Fruit fly (Drosophila melanogaster) whole organism, adult: ENCODE results near the gene CG14005.

Experiments used
- CG11617 ChIP-seq: fragments of 200-800 bp; sonication (Bioruptor generic); optimal IDR thresholded peaks from 2 replicates; lab custom pipeline; 2017; ENCODE audit warnings: mild to moderate bottlenecking, missing biosample characterization, missing genetic modification reagents, missing genetic modification characterization
- CG7045 ChIP-seq: fragments of 200-800 bp; sonication (Bioruptor generic); optimal IDR thresholded peaks from 2 replicates; lab custom pipeline; 2017; ENCODE audit warnings: missing biosample characterization, mild to moderate bottlenecking, missing genetic modification characterization
- Clk ChIP-seq: fragments of 200-800 bp; sonication (Bioruptor generic); optimal IDR thresholded peaks from 2 replicates; lab custom pipeline; 2017; ENCODE audit warnings: missing biosample characterization, missing genetic modification characterization
- Crg-1 ChIP-seq: fragments of 200-800 bp; sonication (Bioruptor generic); optimal IDR thresholded peaks from 2 replicates; lab custom pipeline; 2016; ENCODE audit warnings: missing biosample characterization, missing genetic modification characterization
- Hr96 ChIP-seq: fragments of 200-800 bp; sonication (Bioruptor generic); optimal IDR thresholded peaks from 2 replicates; lab custom pipeline; 2016; ENCODE audit warnings: missing biosample characterization, missing genetic modification characterization
- Mnt ChIP-seq: fragments of 200-800 bp; sonication (Bioruptor generic); optimal IDR thresholded peaks from 2 replicates; lab custom pipeline; 2016; ENCODE audit warnings: missing biosample characterization, mild to moderate bottlenecking, missing genetic modification characterization
- ovo ChIP-seq: fragments of 200-800 bp; sonication (Bioruptor generic); optimal IDR thresholded peaks from 2 replicates; lab custom pipeline; 2016; ENCODE audit warnings: missing biosample characterization, missing genetic modification characterization
- toe ChIP-seq: fragments of 200-800 bp; sonication (Bioruptor generic); optimal IDR thresholded peaks from 2 replicates; lab custom pipeline; 2016; ENCODE audit warnings: missing biosample characterization, missing genetic modification characterization

DNA sequence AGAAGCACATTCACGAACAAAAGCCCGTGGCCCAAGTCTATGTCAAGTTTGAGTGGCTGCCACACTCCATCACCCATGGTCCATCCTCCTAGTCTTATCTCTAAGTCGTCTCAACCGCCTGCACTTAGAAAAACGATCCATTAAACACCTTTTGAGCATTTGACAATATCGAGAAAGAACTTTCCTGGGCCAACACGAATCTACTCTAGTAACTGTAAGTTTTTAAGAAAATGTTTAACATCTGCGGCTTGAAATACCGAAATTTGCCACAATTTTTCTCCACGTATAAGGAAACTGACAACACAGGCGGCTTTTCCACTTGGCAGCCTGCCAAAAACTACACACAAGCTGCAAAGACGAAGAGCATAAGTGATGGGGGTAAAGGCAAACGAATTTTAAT is 6.6 kb downstream of the CG14005 start:
- no peak for TF ChIP-seq CG11617 (GFP tag; lab: Kevin White, UChicago)
- TF ChIP-seq Clk: no peak
- no peak for TF ChIP-seq Crg-1
- no peak for TF ChIP-seq ovo (GFP tag; lab: Kevin White, UChicago)
- no peak for TF ChIP-seq Hr96 (GFP tag; lab: Kevin White, UChicago)
- no peak for TF ChIP-seq Mnt (GFP tag; lab: Kevin White, UChicago)
- no peak for TF ChIP-seq CG7045
- no peak for TF ChIP-seq toe (GFP tag; lab: Kevin White, UChicago)
